Worm (Caenorhabditis elegans) whole organism, L1 larva: ENCODE results near the gene otub-1.

Experiments
- C04F5.9 ChIP-seq: sonication (generic microtip); optimal IDR thresholded peaks from 2 replicates; lab custom pipeline; 2016; ENCODE audit warnings: missing genetic modification characterization, missing compliant biosample characterization
- C34B4.2 ChIP-seq: sonication (generic microtip); optimal IDR thresholded peaks from 2 replicates; lab custom pipeline; 2017; ENCODE audit warnings: mild to moderate bottlenecking, missing genetic modification characterization, missing compliant biosample characterization
- Y116A8C.19 ChIP-seq: sonication (generic microtip); optimal IDR thresholded peaks from 2 replicates; lab custom pipeline; 2016; ENCODE audit warnings: missing compliant biosample characterization, missing genetic modification characterization, borderline replicate concordance
- aha-1 ChIP-seq: fragments of 150-350 bp; optimal IDR thresholded peaks from 2 replicates; lab custom pipeline; 2014; ENCODE audit warnings: missing biosample characterization, missing genetic modification characterization
- aly-2 ChIP-seq: fragments of 150-350 bp; optimal IDR thresholded peaks from 2 replicates; lab custom pipeline; 2014; ENCODE audit warnings: missing biosample characterization, missing genetic modification characterization
- ama-1 ChIP-seq: fragments of 150-350 bp; optimal IDR thresholded peaks from 2 replicates; lab custom pipeline; 2014
- blmp-1 ChIP-seq: fragments of 150-350 bp; optimal IDR thresholded peaks from 2 replicates; lab custom pipeline; 2014; ENCODE audit warnings: missing biosample characterization, missing genetic modification characterization
- ceh-63 ChIP-seq: fragments of 200-800 bp; sonication (Bioruptor generic); optimal IDR thresholded peaks from 2 replicates; lab custom pipeline; 2018; ENCODE audit warnings: mild to moderate bottlenecking, missing genetic modification characterization, missing compliant biosample characterization
- ceh-82 ChIP-seq, 3 experiments: fragments of 150-350 bp in 1 of 3; sonication (generic microtip) in 2 of 3; optimal IDR thresholded peaks; 2 replicates each; lab custom pipeline; 2014 to 2017; ENCODE audit warnings: missing biosample characterization in 3 of 3, missing genetic modification characterization in 3 of 3
- ces-1 ChIP-seq: fragments of 150-350 bp; optimal IDR thresholded peaks from 2 replicates; lab custom pipeline; 2014; ENCODE audit warnings: missing biosample characterization, missing genetic modification reagents, missing genetic modification characterization
- efl-1 ChIP-seq, 4 experiments: fragments of 150-350 bp; optimal IDR thresholded peaks in 3 of 4; peaks in 1 of 4; 1 replicate in 1 of 4; 2 replicates in 3 of 4; lab custom pipeline; 2014; ENCODE audit warnings: missing biosample characterization in 2 of 4, missing genetic modification characterization in 2 of 4, missing genetic modification reagents in 2 of 4
- egl-13 ChIP-seq: sonication (generic microtip); optimal IDR thresholded peaks from 2 replicates; lab custom pipeline; 2016; ENCODE audit warnings: missing genotype, missing genetic modification reagents, missing genetic modification characterization, missing compliant biosample characterization
- egl-27 ChIP-seq, 2 experiments: fragments of 150-350 bp in 1 of 2; sonication (generic microtip); optimal IDR thresholded peaks; 3 replicates each; lab custom pipeline; 2017 to 2018; ENCODE audit warnings: missing biosample characterization in 2 of 2, missing genetic modification characterization in 2 of 2, missing genetic modification reagents in 2 of 2
- ets-5 ChIP-seq: fragments of 200-800 bp; sonication (Bioruptor generic); IDR thresholded peaks from 2 replicates; pipeline ENCODE4 v1.3.6; 2022; ENCODE audit warnings: missing genetic modification characterization, missing compliant biosample characterization
- fkh-10 ChIP-seq: sonication (generic microtip); optimal IDR thresholded peaks from 2 replicates; lab custom pipeline; 2017; ENCODE audit warnings: missing biosample characterization, missing genetic modification reagents, missing genetic modification characterization
- fkh-8 ChIP-seq: sonication (generic microtip); optimal IDR thresholded peaks from 2 replicates; lab custom pipeline; 2016; ENCODE audit warnings: mild to moderate bottlenecking, missing genetic modification characterization, missing compliant biosample characterization
- grh-1 ChIP-seq: fragments of 200-800 bp; sonication (Bioruptor generic); IDR thresholded peaks from 2 replicates; pipeline ENCODE4 v1.3.6; 2022; ENCODE audit warnings: missing genetic modification reagents, missing genetic modification characterization, missing compliant biosample characterization
- hlh-17 ChIP-seq: fragments of 200-800 bp; sonication (Bioruptor generic); optimal IDR thresholded peaks from 2 replicates; lab custom pipeline; 2018; ENCODE audit warnings: missing genetic modification characterization, mild to moderate bottlenecking, missing compliant biosample characterization, moderate library complexity, borderline replicate concordance
- hlh-4 ChIP-seq: sonication (generic microtip); optimal IDR thresholded peaks from 2 replicates; lab custom pipeline; 2016; ENCODE audit warnings: mild to moderate bottlenecking, missing genetic modification characterization, missing compliant biosample characterization
- irx-1 ChIP-seq: sonication (generic microtip); optimal IDR thresholded peaks from 2 replicates; lab custom pipeline; 2016; ENCODE audit warnings: missing genetic modification characterization, missing compliant biosample characterization
- isw-1 ChIP-seq: fragments of 200-800 bp; sonication (Bioruptor generic); IDR thresholded peaks from 2 replicates; pipeline ENCODE4 v1.3.6; 2022; ENCODE audit warnings: missing genetic modification characterization, missing compliant biosample characterization
- lin-13 ChIP-seq: fragments of 150-350 bp; optimal IDR thresholded peaks from 2 replicates; lab custom pipeline; 2014; ENCODE audit warnings: missing biosample characterization, missing genetic modification reagents, missing genetic modification characterization
- lin-15B ChIP-seq: fragments of 150-350 bp; sonication (generic microtip); optimal IDR thresholded peaks from 3 replicates; lab custom pipeline; 2014; ENCODE audit warnings: missing biosample characterization, missing genetic modification characterization
- lin-35 ChIP-seq, 2 experiments: fragments of 150-350 bp; optimal IDR thresholded peaks; 2 replicates each; lab custom pipeline; 2014; ENCODE audit warnings: missing biosample characterization in 2 of 2, missing genetic modification characterization in 2 of 2, missing genetic modification reagents in 2 of 2
- lir-3 ChIP-seq: sonication (generic microtip); optimal IDR thresholded peaks from 2 replicates; lab custom pipeline; 2016; ENCODE audit warnings: mild to moderate bottlenecking, missing genetic modification characterization, moderate library complexity, missing compliant biosample characterization; ENCODE audit not compliant: poor library complexity
- lsy-2 ChIP-seq, 2 experiments: fragments of 150-350 bp; optimal IDR thresholded peaks; 2 replicates each; lab custom pipeline; 2014; ENCODE audit warnings: missing biosample characterization in 2 of 2, missing genetic modification characterization in 2 of 2
- mab-9 ChIP-seq: fragments of 200-800 bp; sonication (Bioruptor generic); IDR thresholded peaks from 2 replicates; pipeline ENCODE4 v1.3.6; 2022; ENCODE audit warnings: missing genetic modification reagents, missing genetic modification characterization, missing compliant biosample characterization
- mef-2 ChIP-seq: fragments of 150-350 bp; optimal IDR thresholded peaks from 2 replicates; lab custom pipeline; 2014; ENCODE audit warnings: missing biosample characterization, missing genetic modification characterization
- mep-1 ChIP-seq: fragments of 150-350 bp; optimal IDR thresholded peaks from 2 replicates; lab custom pipeline; 2014; ENCODE audit warnings: missing biosample characterization, missing genetic modification characterization
- nhr-11 ChIP-seq: fragments of 150-350 bp; optimal IDR thresholded peaks from 2 replicates; lab custom pipeline; 2014; ENCODE audit warnings: missing biosample characterization, missing genetic modification characterization
- nhr-12 ChIP-seq: sonication (generic microtip); optimal IDR thresholded peaks from 2 replicates; lab custom pipeline; 2017; ENCODE audit warnings: missing biosample characterization, missing genetic modification characterization
- nhr-20 ChIP-seq: sonication (generic microtip); optimal IDR thresholded peaks from 2 replicates; lab custom pipeline; 2016; ENCODE audit warnings: mild to moderate bottlenecking, missing genetic modification characterization, missing compliant biosample characterization
- nhr-77 ChIP-seq: fragments of 150-350 bp; optimal IDR thresholded peaks from 2 replicates; lab custom pipeline; 2014; ENCODE audit warnings: missing biosample characterization, missing genetic modification characterization
- nhr-84 ChIP-seq: sonication (generic microtip); optimal IDR thresholded peaks from 2 replicates; lab custom pipeline; 2017; ENCODE audit warnings: missing biosample characterization, missing genetic modification characterization
- nhr-85 ChIP-seq: sonication (generic microtip); peaks from one replicate; lab custom pipeline; 2016; ENCODE audit warnings: missing genetic modification characterization, inconsistent platforms, missing compliant biosample characterization
- pag-3 ChIP-seq: sonication (generic microtip); optimal IDR thresholded peaks from 2 replicates; lab custom pipeline; 2017; ENCODE audit warnings: missing genetic modification characterization, mild to moderate bottlenecking, missing compliant biosample characterization, antibody characterized with exemption, borderline replicate concordance; ENCODE audit not compliant: insufficient read depth
- pax-3 ChIP-seq: fragments of 200-800 bp; sonication (Bioruptor generic); optimal IDR thresholded peaks from 2 replicates; lab custom pipeline; 2018; ENCODE audit warnings: mild to moderate bottlenecking, missing genetic modification characterization, moderate library complexity, missing compliant biosample characterization
- pqm-1 ChIP-seq: sonication (generic microtip); optimal IDR thresholded peaks from 3 replicates; lab custom pipeline; 2017; ENCODE audit warnings: missing biosample characterization, missing genetic modification characterization
- snu-23 ChIP-seq: sonication (generic microtip); optimal IDR thresholded peaks from 2 replicates; lab custom pipeline; 2016; ENCODE audit warnings: missing genetic modification characterization, missing compliant biosample characterization
- sptf-1 ChIP-seq: fragments of 150-350 bp; optimal IDR thresholded peaks from 2 replicates; lab custom pipeline; 2014; ENCODE audit warnings: missing biosample characterization, missing genetic modification characterization
- swsn-7 ChIP-seq: sonication (generic microtip); optimal IDR thresholded peaks from 2 replicates; lab custom pipeline; 2016; ENCODE audit warnings: missing genetic modification characterization, missing compliant biosample characterization
- tlp-1 ChIP-seq: fragments of 150-350 bp; optimal IDR thresholded peaks from 2 replicates; lab custom pipeline; 2014; ENCODE audit warnings: missing biosample characterization, missing genetic modification characterization
- unc-62 ChIP-seq: fragments of 150-350 bp; optimal IDR thresholded peaks from 2 replicates; lab custom pipeline; 2014; ENCODE audit warnings: missing biosample characterization, missing genetic modification reagents, missing genetic modification characterization
- unc-86 ChIP-seq: sonication (generic microtip); optimal IDR thresholded peaks from 2 replicates; lab custom pipeline; 2016; ENCODE audit warnings: missing genetic modification characterization, missing compliant biosample characterization
- vab-15 ChIP-seq: sonication (generic microtip); optimal IDR thresholded peaks from 2 replicates; lab custom pipeline; 2017; ENCODE audit warnings: missing genotype, mild to moderate bottlenecking, missing genetic modification characterization, missing compliant biosample characterization
- xbp-1 ChIP-seq: sonication (generic microtip); optimal IDR thresholded peaks from 2 replicates; lab custom pipeline; 2016; ENCODE audit warnings: missing genetic modification characterization, missing compliant biosample characterization
- zip-4 ChIP-seq: fragments of 200-800 bp; sonication (Bioruptor generic); optimal IDR thresholded peaks from 2 replicates; lab custom pipeline; 2018; ENCODE audit warnings: mild to moderate bottlenecking, missing genetic modification characterization, moderate library complexity, missing compliant biosample characterization
- ztf-4 ChIP-seq: fragments of 150-350 bp; optimal IDR thresholded peaks from 2 replicates; lab custom pipeline; 2014; ENCODE audit warnings: missing biosample characterization, missing genetic modification characterization

The otub-1 gene

DNA sequence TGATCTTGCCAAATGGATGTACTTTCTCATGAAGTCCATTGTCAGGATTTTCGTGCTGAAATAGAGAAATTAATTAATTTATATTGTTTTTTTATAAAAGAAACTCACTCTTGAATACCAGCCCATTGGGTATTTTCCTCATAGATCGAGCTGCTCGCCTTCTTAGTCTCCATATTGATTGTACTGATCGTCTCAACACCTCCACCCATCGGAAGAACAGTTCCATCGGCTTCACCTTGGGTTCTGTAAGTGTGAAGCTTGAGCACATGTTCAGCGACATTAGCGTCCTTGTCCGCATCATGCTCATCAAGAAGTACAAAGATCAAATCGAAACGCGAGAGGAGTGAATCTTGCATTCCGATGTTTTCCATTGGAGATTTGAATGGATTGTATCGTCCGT lies 8.4 kb upstream of the otub-1 start:
- TF ChIP-seq hlh-17 = no peak
- TF ChIP-seq blmp-1 = no peak
- TF ChIP-seq ets-5 (GFP tag; lab: Robert Waterston, UW) = no peak
- no peak for TF ChIP-seq C34B4.2
- TF ChIP-seq nhr-77 = no peak
- no peak for TF ChIP-seq grh-1 (GFP tag; lab: Robert Waterston, UW)
- TF ChIP-seq snu-23 (GFP tag; lab: Kevin White, UChicago) = no peak
- no peak for TF ChIP-seq nhr-11
- no peak for TF ChIP-seq mef-2 (tag; lab: Kevin White, UChicago)
- no peak for TF ChIP-seq pax-3
- no peak for TF ChIP-seq nhr-20 (tag; lab: Kevin White, UChicago)

DNA sequence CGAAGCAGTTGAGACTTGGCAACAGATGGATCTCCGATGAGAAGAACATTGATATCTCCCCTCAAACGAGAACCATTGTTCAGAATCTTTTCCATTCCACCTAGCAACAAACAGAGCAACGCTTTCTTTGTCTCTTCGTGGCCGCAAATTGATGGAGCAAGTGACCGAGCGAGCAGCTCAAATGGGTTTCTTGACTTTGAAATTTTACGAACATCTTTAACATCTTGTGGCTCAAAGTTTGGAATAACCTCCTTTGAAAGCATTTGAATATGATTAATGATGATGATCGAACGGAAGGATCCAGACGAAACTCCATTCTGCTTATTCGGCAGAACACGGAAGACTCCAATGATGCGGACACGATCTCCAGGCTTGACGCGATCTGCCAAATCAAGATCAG lies 7.7 kb upstream of the otub-1 start:
- TF ChIP-seq fkh-10 (no peak), nhr-85 (peak; percentile 34)

DNA sequence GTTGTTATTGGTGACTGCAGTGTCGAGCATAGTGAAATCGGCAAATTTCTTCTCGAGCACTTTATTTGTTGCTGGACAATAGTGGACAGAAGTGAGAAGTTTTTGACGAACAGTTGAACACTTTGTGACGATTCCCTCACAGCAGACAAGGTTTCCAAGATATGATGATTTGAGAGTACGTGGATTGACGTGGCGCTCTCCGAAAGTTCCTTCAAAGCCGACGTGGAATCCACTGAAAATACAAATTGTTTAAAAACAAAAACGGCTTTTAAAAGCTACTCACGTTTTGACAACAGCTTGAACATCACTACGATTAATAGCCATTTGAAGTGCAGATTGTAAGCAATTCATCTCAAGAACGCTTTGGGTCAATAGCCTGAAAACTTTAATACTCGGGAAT lies 7.1 kb upstream of the otub-1 start:
- no peak for TF ChIP-seq lir-3
- no peak for TF ChIP-seq lin-15B (tag; lab: Kevin White, UChicago)
- no peak for TF ChIP-seq aly-2 (tag; lab: Kevin White, UChicago)
- TF ChIP-seq xbp-1 (tag; lab: Kevin White, UChicago) = no peak
- no peak for TF ChIP-seq efl-1 (optimal IDR thresholded peaks at IDR 0.05; lab: Kevin White, UChicago)
- peak in 1 of 2 experiments; percentile 87 for TF ChIP-seq efl-1 (GFP tag; optimal IDR thresholded peaks at IDR 0.05 in 1 of 2; lab: Kevin White, UChicago)
- TF ChIP-seq lin-13 (GFP tag; lab: Kevin White, UChicago) = no peak
- 0 out of 2 replicates have a peak, but pooled peaks have one; percentile 2 for TF ChIP-seq grh-1 (GFP tag; lab: Robert Waterston, UW)
- no peak for TF ChIP-seq C04F5.9 (tag; lab: Kevin White, UChicago)
- no peak for TF ChIP-seq ama-1
- no peak for TF ChIP-seq nhr-11

DNA sequence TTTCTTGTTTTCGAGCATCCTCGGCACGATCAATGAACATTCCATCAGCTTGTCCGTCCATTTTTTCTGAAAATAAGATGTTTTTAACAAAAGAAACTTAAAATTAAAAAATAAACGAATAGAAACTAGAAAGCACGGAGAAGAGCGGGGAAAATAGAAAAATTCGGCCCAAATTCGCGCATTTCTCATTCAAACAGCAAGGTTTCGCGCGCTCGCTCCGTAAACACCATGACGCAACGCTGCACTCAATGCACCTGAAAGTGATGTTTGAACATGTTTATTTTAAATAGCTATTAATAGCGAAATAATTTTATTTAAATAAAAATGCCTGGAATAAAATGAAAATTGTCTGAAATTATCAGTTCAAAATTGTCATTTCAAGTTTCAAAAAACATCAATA lies 6.6 kb upstream of the otub-1 start, which contains the start of the genes mcm-3 and C25D7.15:
Gene mcm-3, minus strand, starts transcription at position 66 of the 400 bp plus-strand sequence.
Gene C25D7.15, plus strand, starts transcription at position 275 of the 400 bp plus-strand sequence.
- TF ChIP-seq vab-15 = no peak
- TF ChIP-seq hlh-17 = no peak
- no peak for TF ChIP-seq pqm-1 (tag; lab: Kevin White, UChicago)
- no peak for TF ChIP-seq ceh-63
- no peak for TF ChIP-seq ceh-82 (tag; optimal IDR thresholded peaks at IDR 0.05; lab: Kevin White, UChicago)
- no peak for TF ChIP-seq nhr-84 (tag; lab: Kevin White, UChicago)
- no peak for TF ChIP-seq C34B4.2
- no peak for TF ChIP-seq hlh-4 (tag; lab: Kevin White, UChicago)
- TF ChIP-seq Y116A8C.19 = no peak
- TF ChIP-seq aha-1 (tag; lab: Kevin White, UChicago) = no peak
- no peak for TF ChIP-seq egl-27 (tag; optimal IDR thresholded peaks at IDR 0.05; lab: Kevin White, UChicago)
- TF ChIP-seq nhr-20 (tag; lab: Kevin White, UChicago) = peak; percentile 13
- peak; percentile 71 to 90 for TF ChIP-seq lin-35 (GFP tag; optimal IDR thresholded peaks at IDR 0.05; lab: Kevin White, UChicago)
- TF ChIP-seq unc-62 (GFP tag; lab: Kevin White, UChicago) = no peak
- peak; percentile 49 for TF ChIP-seq snu-23 (GFP tag; lab: Kevin White, UChicago)
- no peak for TF ChIP-seq pax-3
- TF ChIP-seq unc-86 (tag; lab: Kevin White, UChicago) = no peak
- TF ChIP-seq ama-1 = no peak
- no peak for TF ChIP-seq mab-9 (GFP tag; lab: Robert Waterston, UW)
- no peak for TF ChIP-seq sptf-1 (tag; lab: Kevin White, UChicago)
- TF ChIP-seq nhr-12 (tag; lab: Kevin White, UChicago) = no peak
- TF ChIP-seq isw-1 (GFP tag; lab: Robert Waterston, UW) = no peak
- TF ChIP-seq tlp-1 (tag; lab: Kevin White, UChicago) = no peak
- TF ChIP-seq ces-1 = no peak
- TF ChIP-seq swsn-7 (tag; lab: Kevin White, UChicago) = peak; percentile 26
- TF ChIP-seq lsy-2 (tag; optimal IDR thresholded peaks at IDR 0.05; lab: Kevin White, UChicago) = peak; percentile 17 to 47
- TF ChIP-seq egl-13 (tag; lab: Kevin White, UChicago) = no peak
- TF ChIP-seq mep-1 (tag; lab: Kevin White, UChicago) = peak; percentile 49
- TF ChIP-seq pag-3 (tag; lab: Kevin White, UChicago) = no peak
- no peak for TF ChIP-seq irx-1
- no peak for TF ChIP-seq nhr-11
- no peak for TF ChIP-seq ztf-4 (tag; lab: Kevin White, UChicago)
- TF ChIP-seq fkh-8 (tag; lab: Kevin White, UChicago) = no peak
- TF ChIP-seq C04F5.9 (tag; lab: Kevin White, UChicago) = no peak
- no peak for TF ChIP-seq zip-4
